Worm (Caenorhabditis elegans) whole organism, late embryonic: ENCODE results near the gene H32C10.1.

Source experiments
- C38D4.7 ChIP-seq: fragments of 200-800 bp; sonication (Bioruptor generic); optimal IDR thresholded peaks from 2 replicates; lab custom pipeline; 2018; ENCODE audit warnings: mild to moderate bottlenecking, missing genetic modification characterization, moderate library complexity, missing compliant biosample characterization
- K02D7.2 ChIP-seq: sonication (generic microtip); optimal IDR thresholded peaks from 2 replicates; lab custom pipeline; 2017; ENCODE audit warnings: mild to moderate bottlenecking, missing genetic modification characterization, missing compliant biosample characterization
- K09A11.1 ChIP-seq: sonication (generic microtip); optimal IDR thresholded peaks from 2 replicates; lab custom pipeline; 2017; ENCODE audit warnings: antibody characterized with exemption, mild to moderate bottlenecking, missing genetic modification characterization, missing compliant biosample characterization; ENCODE audit not compliant: insufficient read depth
- T23F11.4 ChIP-seq: fragments of 200-800 bp; sonication (Bioruptor generic); optimal IDR thresholded peaks from 2 replicates; lab custom pipeline; 2018; ENCODE audit warnings: mild to moderate bottlenecking, missing genetic modification characterization, missing compliant biosample characterization
- Y22D7AL.16 ChIP-seq: sonication (generic microtip); optimal IDR thresholded peaks from 2 replicates; lab custom pipeline; 2016; ENCODE audit warnings: missing genetic modification characterization, missing compliant biosample characterization
- ahr-1 ChIP-seq: sonication (generic microtip); optimal IDR thresholded peaks from 2 replicates; lab custom pipeline; 2016; ENCODE audit warnings: missing genetic modification characterization, missing compliant biosample characterization
- ama-1 ChIP-seq: fragments of 150-350 bp; optimal IDR thresholded peaks from 2 replicates; lab custom pipeline; 2014
- ceh-18 ChIP-seq: sonication (generic microtip); optimal IDR thresholded peaks from 2 replicates; lab custom pipeline; 2016; ENCODE audit warnings: missing genetic modification characterization, missing compliant biosample characterization
- ceh-22 ChIP-seq: sonication (generic microtip); optimal IDR thresholded peaks from 2 replicates; lab custom pipeline; 2017; ENCODE audit warnings: missing biosample characterization, missing genetic modification characterization
- ceh-31 ChIP-seq: sonication (generic microtip); optimal IDR thresholded peaks from 2 replicates; lab custom pipeline; 2016; ENCODE audit warnings: missing genetic modification characterization, missing compliant biosample characterization
- ceh-34 ChIP-seq: sonication (generic microtip); optimal IDR thresholded peaks from 2 replicates; lab custom pipeline; 2016; ENCODE audit warnings: mild to moderate bottlenecking, missing genetic modification characterization, missing compliant biosample characterization
- ceh-6 ChIP-seq: fragments of 200-800 bp; sonication (Bioruptor generic); optimal IDR thresholded peaks from 2 replicates; lab custom pipeline; 2018; ENCODE audit warnings: mild to moderate bottlenecking, missing genetic modification characterization, missing compliant biosample characterization
- ceh-9 ChIP-seq: sonication (generic microtip); optimal IDR thresholded peaks from 2 replicates; lab custom pipeline; 2016; ENCODE audit warnings: mild to moderate bottlenecking, missing genetic modification characterization, inconsistent platforms, missing compliant biosample characterization
- elt-2 ChIP-seq: sonication (generic microtip); optimal IDR thresholded peaks from 2 replicates; lab custom pipeline; 2016; ENCODE audit warnings: missing genetic modification reagents, missing genetic modification characterization, missing compliant biosample characterization
- elt-4 ChIP-seq: sonication (generic microtip); optimal IDR thresholded peaks from 2 replicates; lab custom pipeline; 2016; ENCODE audit warnings: missing genetic modification characterization, missing compliant biosample characterization
- ets-4 ChIP-seq: sonication (generic microtip); optimal IDR thresholded peaks from 2 replicates; lab custom pipeline; 2016; ENCODE audit warnings: missing genetic modification characterization, missing compliant biosample characterization
- eyg-1 ChIP-seq: sonication (generic microtip); optimal IDR thresholded peaks from 2 replicates; lab custom pipeline; 2016; ENCODE audit warnings: missing genotype, missing genetic modification characterization, missing compliant biosample characterization
- fkh-6 ChIP-seq: sonication (generic microtip); optimal IDR thresholded peaks from 2 replicates; lab custom pipeline; 2016; ENCODE audit warnings: missing genetic modification characterization, missing compliant biosample characterization
- gmeb-2 ChIP-seq: sonication (generic microtip); optimal IDR thresholded peaks from 2 replicates; lab custom pipeline; 2016; ENCODE audit warnings: missing genetic modification characterization, inconsistent platforms, missing compliant biosample characterization
- lin-11 ChIP-seq: fragments of 200-800 bp; sonication (Bioruptor generic); optimal IDR thresholded peaks from 2 replicates; lab custom pipeline; 2018; ENCODE audit warnings: mild to moderate bottlenecking, missing genetic modification characterization, missing compliant biosample characterization
- madf-2 ChIP-seq: sonication (generic microtip); optimal IDR thresholded peaks from 2 replicates; lab custom pipeline; 2017; ENCODE audit warnings: missing genetic modification characterization, missing compliant biosample characterization
- nfya-1 ChIP-seq: sonication (generic microtip); optimal IDR thresholded peaks from 2 replicates; lab custom pipeline; 2017; ENCODE audit warnings: missing genetic modification characterization, mild to moderate bottlenecking, missing compliant biosample characterization, antibody characterized with exemption, moderate library complexity
- npax-4 ChIP-seq: sonication (generic microtip); optimal IDR thresholded peaks from 2 replicates; lab custom pipeline; 2016; ENCODE audit warnings: missing genetic modification characterization, missing compliant biosample characterization
- pax-1 ChIP-seq: fragments of 150-350 bp; optimal IDR thresholded peaks from 2 replicates; lab custom pipeline; 2014; ENCODE audit warnings: missing biosample characterization, missing genetic modification characterization
- pros-1 ChIP-seq: fragments of 150-350 bp; optimal IDR thresholded peaks from 2 replicates; lab custom pipeline; 2014; ENCODE audit warnings: missing biosample characterization, missing genetic modification reagents, missing genetic modification characterization
- sdc-2 ChIP-seq: sonication (generic microtip); optimal IDR thresholded peaks from 2 replicates; lab custom pipeline; 2016; ENCODE audit warnings: missing genotype, missing genetic modification characterization, missing compliant biosample characterization
- sox-2 ChIP-seq: fragments of 200-800 bp; sonication (Bioruptor generic); IDR thresholded peaks from 2 replicates; pipeline ENCODE4 v1.3.6; 2022; ENCODE audit warnings: missing genetic modification reagents, missing genetic modification characterization, missing compliant biosample characterization
- sox-4 ChIP-seq: sonication (generic microtip); optimal IDR thresholded peaks from 2 replicates; lab custom pipeline; 2017; ENCODE audit warnings: mild to moderate bottlenecking, missing genetic modification characterization, inconsistent platforms, missing compliant biosample characterization
- syd-9 ChIP-seq: sonication (generic microtip); optimal IDR thresholded peaks from 2 replicates; lab custom pipeline; 2016; ENCODE audit warnings: mild to moderate bottlenecking, missing genetic modification characterization, moderate library complexity, missing compliant biosample characterization
- tbx-7 ChIP-seq: sonication (generic microtip); optimal IDR thresholded peaks from 2 replicates; lab custom pipeline; 2016; ENCODE audit warnings: missing genotype, missing genetic modification characterization, missing compliant biosample characterization
- unc-3 ChIP-seq, 2 experiments: fragments of 200-800 bp in 1 of 2; sonication (Bioruptor generic) in 1 of 2; sonication (generic microtip) in 1 of 2; conservative IDR thresholded peaks in 1 of 2; optimal IDR thresholded peaks in 1 of 2; 2 replicates each; pipeline versions ENCODE4 v1.3.6 to Lab custom; 2016 to 2022; ENCODE audit warnings: missing compliant biosample characterization in 2 of 2, missing genetic modification characterization in 2 of 2, missing genetic modification reagents in 1 of 2
- unc-42 ChIP-seq: sonication (generic microtip); optimal IDR thresholded peaks from 2 replicates; lab custom pipeline; 2016; ENCODE audit warnings: missing genotype, missing genetic modification characterization, missing compliant biosample characterization
- zip-5 ChIP-seq: sonication (generic microtip); optimal IDR thresholded peaks from 2 replicates; lab custom pipeline; 2016; ENCODE audit warnings: missing genetic modification characterization, missing compliant biosample characterization

Gene H32C10.1

ce11 chrIV:5973947-5974495 lies 39.9 kb downstream of the H32C10.1 start (continued):
- TF ChIP-seq T23F11.4 (peak; percentile 49), syd-9 (tag; lab: Kevin White, UChicago) (peak; percentile 46), elt-4 (tag; lab: Kevin White, UChicago) (no peak), zip-5 (no peak), ceh-22 (tag; lab: Kevin White, UChicago) (no peak), ceh-9 (no peak)

ce11 chrIV:5975202-5975601 lies 41.1 kb downstream of the H32C10.1 start, which contains the start of gene unc-44:
Gene unc-44, plus strand, starts transcription at chrIV:5975557.
- TF ChIP-seq unc-42 (tag; lab: Kevin White, UChicago) (peak; percentile 31), fkh-6 (no peak), ceh-34 (tag; lab: Kevin White, UChicago) (peak; percentile 60)

ce11 chrIV:5977276-5977675 lies 43.1 kb downstream of the H32C10.1 start:
- TF ChIP-seq npax-4 (tag; lab: Kevin White, UChicago) (no peak), nfya-1 (tag; lab: Kevin White, UChicago) (no peak), unc-3 (GFP tag; conservative IDR thresholded peaks at IDR 0.05; lab: Robert Waterston, UW) (peak; percentile 35; the same call in 1 of the 2 replicates), unc-3 (tag; optimal IDR thresholded peaks at IDR 0.05; lab: Kevin White, UChicago) (peak; percentile 77), ahr-1 (no peak), Y22D7AL.16 (tag; lab: Kevin White, UChicago) (no peak), unc-42 (tag; lab: Kevin White, UChicago) (peak; percentile 82), tbx-7 (no peak), ets-4 (tag; lab: Kevin White, UChicago) (no peak), gmeb-2 (no peak), ama-1 (lab: Kevin White, UChicago) (peak; percentile 37), sox-4 (tag; lab: Kevin White, UChicago) (no peak), elt-2 (no peak), K02D7.2 (tag; lab: Kevin White, UChicago) (no peak), pax-1 (tag; lab: Kevin White, UChicago) (no peak), eyg-1 (tag; lab: Kevin White, UChicago) (no peak), ceh-6 (GFP tag; lab: Kevin White, UChicago) (no peak), fkh-6 (no peak)

ce11 chrIV:5979818-5980217 lies 45.7 kb downstream of the H32C10.1 start:
- no peak for TF ChIP-seq elt-2

DNA sequence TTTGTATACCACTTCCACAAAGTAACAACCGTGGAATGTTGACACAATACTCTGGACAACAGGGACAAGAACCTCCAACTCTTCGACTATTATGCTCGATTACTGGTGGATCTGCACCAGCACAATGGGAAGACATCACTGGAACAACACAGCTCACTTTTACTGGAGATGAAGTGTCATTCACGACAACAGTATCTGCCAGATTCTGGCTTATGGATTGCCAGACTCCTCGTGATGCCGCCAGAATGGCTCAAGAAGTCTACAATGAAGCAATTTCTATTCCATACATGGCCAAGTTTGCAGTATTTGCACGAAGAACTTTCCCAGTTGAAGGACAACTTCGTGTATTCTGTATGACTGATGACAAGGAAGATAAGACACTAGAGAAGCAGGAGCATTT lies 49.0 kb downstream of the H32C10.1 start:
- no peak for TF ChIP-seq ets-4 (tag; lab: Kevin White, UChicago)
- no peak for TF ChIP-seq K02D7.2 (tag; lab: Kevin White, UChicago)
- no peak for TF ChIP-seq ceh-31 (tag; lab: Kevin White, UChicago)
- no peak for TF ChIP-seq unc-3 (GFP tag; conservative IDR thresholded peaks at IDR 0.05; lab: Robert Waterston, UW)
- no peak for TF ChIP-seq unc-3 (tag; optimal IDR thresholded peaks at IDR 0.05; lab: Kevin White, UChicago)
- TF ChIP-seq sox-4 (tag; lab: Kevin White, UChicago) = no peak
- TF ChIP-seq ceh-6 (GFP tag; lab: Kevin White, UChicago) = no peak
- no peak for TF ChIP-seq madf-2 (tag; lab: Kevin White, UChicago)
- TF ChIP-seq ceh-9 = no peak
- TF ChIP-seq pros-1 (tag; lab: Kevin White, UChicago) = no peak
- TF ChIP-seq lin-11 (tag; lab: Kevin White, UChicago) = no peak
- no peak for TF ChIP-seq C38D4.7
- no peak for TF ChIP-seq K09A11.1 (tag; lab: Kevin White, UChicago)
- no peak for TF ChIP-seq sox-2 (GFP tag; lab: Robert Waterston, UW)
- no peak for TF ChIP-seq ceh-18
- no peak for TF ChIP-seq sdc-2 (tag; lab: Kevin White, UChicago)
